Worm (Caenorhabditis elegans) whole organism, late embryonic: ENCODE results near the gene C48B4.11.
A peak's percentile ranks its signal among the peaks of the same experiment; 100 is the strongest.

ENCODE experiments used
- K02D7.2 ChIP-seq: sonication (generic microtip); optimal IDR thresholded peaks from 2 replicates; lab custom pipeline; 2017; ENCODE audit warnings: mild to moderate bottlenecking, missing genetic modification characterization, missing compliant biosample characterization
- T23F11.4 ChIP-seq: fragments of 200-800 bp; sonication (Bioruptor generic); optimal IDR thresholded peaks from 2 replicates; lab custom pipeline; 2018; ENCODE audit warnings: mild to moderate bottlenecking, missing genetic modification characterization, missing compliant biosample characterization
- ceh-19 ChIP-seq: fragments of 200-800 bp; sonication (Bioruptor generic); optimal IDR thresholded peaks from 2 replicates; lab custom pipeline; 2018; ENCODE audit warnings: mild to moderate bottlenecking, missing genetic modification characterization, missing compliant biosample characterization
- ceh-48 ChIP-seq: sonication (generic microtip); optimal IDR thresholded peaks from 2 replicates; lab custom pipeline; 2016; ENCODE audit warnings: missing genetic modification characterization, inconsistent platforms, missing compliant biosample characterization
- elt-2 ChIP-seq: sonication (generic microtip); optimal IDR thresholded peaks from 2 replicates; lab custom pipeline; 2016; ENCODE audit warnings: missing genetic modification reagents, missing genetic modification characterization, missing compliant biosample characterization
- ets-4 ChIP-seq: sonication (generic microtip); optimal IDR thresholded peaks from 2 replicates; lab custom pipeline; 2016; ENCODE audit warnings: missing genetic modification characterization, missing compliant biosample characterization
- eyg-1 ChIP-seq: sonication (generic microtip); optimal IDR thresholded peaks from 2 replicates; lab custom pipeline; 2016; ENCODE audit warnings: missing genotype, missing genetic modification characterization, missing compliant biosample characterization
- lim-6 ChIP-seq: sonication (generic microtip); optimal IDR thresholded peaks from 2 replicates; lab custom pipeline; 2016; ENCODE audit warnings: missing genetic modification characterization, missing compliant biosample characterization
- lin-11 ChIP-seq: fragments of 200-800 bp; sonication (Bioruptor generic); optimal IDR thresholded peaks from 2 replicates; lab custom pipeline; 2018; ENCODE audit warnings: mild to moderate bottlenecking, missing genetic modification characterization, missing compliant biosample characterization
- unc-42 ChIP-seq: sonication (generic microtip); optimal IDR thresholded peaks from 2 replicates; lab custom pipeline; 2016; ENCODE audit warnings: missing genotype, missing genetic modification characterization, missing compliant biosample characterization
- unc-55 ChIP-seq: sonication (generic microtip); optimal IDR thresholded peaks from 2 replicates; lab custom pipeline; 2017; ENCODE audit warnings: missing biosample characterization, missing genetic modification reagents, missing genetic modification characterization

DNA sequence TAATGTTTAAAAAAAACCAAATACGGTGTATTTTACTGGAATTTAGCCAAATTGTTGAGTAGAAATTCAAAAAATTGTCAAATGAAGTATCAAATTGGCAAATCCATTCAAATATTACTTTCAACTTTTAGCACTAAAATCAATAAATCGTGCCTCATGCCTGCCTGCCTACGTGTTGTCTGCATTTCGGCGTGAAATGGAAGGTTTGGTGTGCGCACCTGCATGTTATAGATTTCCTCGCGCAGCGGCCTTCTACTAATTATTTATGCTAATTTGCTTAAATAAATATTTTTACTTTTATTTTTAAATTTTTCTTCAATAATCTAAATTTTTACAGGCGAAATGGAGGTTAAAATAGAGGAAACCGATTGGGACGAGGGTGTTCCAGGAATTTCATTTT is 37.1 kb downstream of the C48B4.11 start, which contains the start of gene ZK1098.2:
- no peak for TF ChIP-seq ceh-19 (GFP tag; lab: Kevin White, UChicago)
- no peak for TF ChIP-seq elt-2 (tag; lab: Kevin White, UChicago)
- no peak for TF ChIP-seq eyg-1 (tag; lab: Kevin White, UChicago)
- TF ChIP-seq lin-11 (tag; lab: Kevin White, UChicago), result no peak
- no peak for TF ChIP-seq lim-6
- TF ChIP-seq unc-42 (tag; lab: Kevin White, UChicago), result no peak
- TF ChIP-seq K02D7.2 (tag; lab: Kevin White, UChicago), result no peak
- no peak for TF ChIP-seq ets-4 (tag; lab: Kevin White, UChicago)
- no peak for TF ChIP-seq unc-55 (GFP tag; lab: Kevin White, UChicago)
- peak; percentile 76 for TF ChIP-seq ceh-48 (tag; lab: Kevin White, UChicago)
- no peak for TF ChIP-seq T23F11.4 (GFP tag; lab: Kevin White, UChicago)
